Fruit fly (Drosophila melanogaster) whole organism, embryonic: ENCODE results near the gene Vha100-5.

Source experiments
- Asciz ChIP-seq: fragments of 200-800 bp; sonication (Bioruptor generic); optimal IDR thresholded peaks from 2 replicates; lab custom pipeline; 2017; ENCODE audit warnings: missing biosample characterization, mild to moderate bottlenecking, missing genetic modification characterization, missing genetic modification reagents
- B-H2 ChIP-seq: fragments of 200-800 bp; sonication (Bioruptor generic); optimal IDR thresholded peaks from 2 replicates; lab custom pipeline; 2018; ENCODE audit warnings: missing biosample characterization, mild to moderate bottlenecking, missing genetic modification characterization
- CG10543 ChIP-seq: fragments of 200-800 bp; sonication (Bioruptor generic); optimal IDR thresholded peaks from 3 replicates; lab custom pipeline; 2017; ENCODE audit warnings: missing biosample characterization, mild to moderate bottlenecking, missing genetic modification characterization, moderate library complexity
- CG11504 ChIP-seq: fragments of 200-800 bp; sonication (Bioruptor generic); optimal IDR thresholded peaks from 3 replicates; lab custom pipeline; 2019; ENCODE audit warnings: missing biosample characterization, mild to moderate bottlenecking, missing genetic modification characterization, moderate library complexity
- CG12219 ChIP-seq: fragments of 200-800 bp; sonication (Bioruptor generic); optimal IDR thresholded peaks from 3 replicates; lab custom pipeline; 2018; ENCODE audit warnings: missing biosample characterization, mild to moderate bottlenecking, missing genetic modification characterization
- CG12659 ChIP-seq: fragments of 200-800 bp; sonication (Bioruptor generic); optimal IDR thresholded peaks from 3 replicates; lab custom pipeline; 2017; ENCODE audit warnings: mild to moderate bottlenecking, missing biosample characterization, missing genetic modification reagents, missing genetic modification characterization
- CG13296 ChIP-seq: fragments of 200-800 bp; sonication (Bioruptor generic); optimal IDR thresholded peaks from 3 replicates; lab custom pipeline; 2018; ENCODE audit warnings: missing biosample characterization, mild to moderate bottlenecking, missing genetic modification characterization
- CG15514 ChIP-seq: fragments of 200-800 bp; sonication (Bioruptor generic); optimal IDR thresholded peaks from 3 replicates; lab custom pipeline; 2017; ENCODE audit warnings: missing biosample characterization, missing genetic modification characterization, mild to moderate bottlenecking, moderate library complexity, missing genetic modification reagents
- CG17612 ChIP-seq: fragments of 200-800 bp; sonication (Bioruptor generic); IDR thresholded peaks from 2 replicates; pipeline ENCODE4 v1.3.6; 2022; ENCODE audit warnings: missing biosample characterization, missing genetic modification characterization
- CG18619 ChIP-seq: fragments of 200-800 bp; sonication (Bioruptor generic); optimal IDR thresholded peaks from 3 replicates; lab custom pipeline; 2017; ENCODE audit warnings: missing biosample characterization, mild to moderate bottlenecking, missing genetic modification characterization
- CG2875 ChIP-seq: fragments of 200-800 bp; sonication (Bioruptor generic); optimal IDR thresholded peaks from 2 replicates; lab custom pipeline; 2017; ENCODE audit warnings: missing biosample characterization, mild to moderate bottlenecking, missing genetic modification characterization, missing genetic modification reagents
- CG32767 ChIP-seq: fragments of 200-800 bp; sonication (Bioruptor generic); IDR thresholded peaks from 2 replicates; pipeline ENCODE4 v1.3.6; 2022; ENCODE audit warnings: missing biosample characterization, missing genetic modification characterization
- CG32772 ChIP-seq: fragments of 200-800 bp; sonication (Bioruptor generic); IDR thresholded peaks from 2 replicates; pipeline ENCODE4 v1.3.6; 2022; ENCODE audit warnings: missing biosample characterization, missing genetic modification characterization
- CG34376 ChIP-seq: fragments of 200-800 bp; sonication (Bioruptor generic); optimal IDR thresholded peaks from 2 replicates; lab custom pipeline; 2018; ENCODE audit warnings: missing biosample characterization, mild to moderate bottlenecking, missing genetic modification characterization
- CG3726 ChIP-seq: fragments of 200-800 bp; sonication (Bioruptor generic); IDR thresholded peaks from 3 replicates; pipeline ENCODE4, ENCODE4 v1.3.6; 2022; ENCODE audit warnings: missing biosample characterization, missing genetic modification characterization
- CG6813 ChIP-seq: fragments of 200-800 bp; sonication (Bioruptor generic); optimal IDR thresholded peaks from 2 replicates; lab custom pipeline; 2017; ENCODE audit warnings: missing biosample characterization, missing genetic modification characterization, mild to moderate bottlenecking, moderate library complexity, missing genetic modification reagents
- CG8359 ChIP-seq: fragments of 200-800 bp; sonication (Bioruptor generic); optimal IDR thresholded peaks from 2 replicates; lab custom pipeline; 2017; ENCODE audit warnings: missing biosample characterization, mild to moderate bottlenecking, missing genetic modification characterization, borderline replicate concordance
- CG8924 ChIP-seq: fragments of 200-800 bp; optimal IDR thresholded peaks from 3 replicates; lab custom pipeline; 2019; ENCODE audit warnings: missing biosample characterization, mild to moderate bottlenecking, missing genetic modification characterization, moderate library complexity
- CG9817 ChIP-seq: fragments of 200-800 bp; sonication (Bioruptor generic); optimal IDR thresholded peaks from 2 replicates; lab custom pipeline; 2018; ENCODE audit warnings: missing biosample characterization, mild to moderate bottlenecking, missing genetic modification characterization, moderate library complexity
- Camta ChIP-seq: fragments of 200-800 bp; sonication (Bioruptor generic); optimal IDR thresholded peaks from 2 replicates; lab custom pipeline; 2016; ENCODE audit warnings: missing biosample characterization, missing genetic modification characterization
- CoRest ChIP-seq: fragments of 200-800 bp; sonication (Bioruptor generic); optimal IDR thresholded peaks from 3 replicates; lab custom pipeline; 2018; ENCODE audit warnings: missing biosample characterization, mild to moderate bottlenecking, missing genetic modification characterization, moderate library complexity
- Dip2 ChIP-seq: fragments of 200-800 bp; sonication (Bioruptor generic); IDR thresholded peaks from 2 replicates; pipeline ENCODE4 v1.3.6; 2022; ENCODE audit warnings: missing biosample characterization, missing genetic modification characterization
- Doc3 ChIP-seq: fragments of 200-800 bp; sonication (Bioruptor generic); IDR thresholded peaks from 3 replicates; pipeline ENCODE4 v1.3.6; 2022; ENCODE audit warnings: missing biosample characterization, missing genetic modification characterization; ENCODE audit not compliant: partially characterized antibody
- Dp ChIP-seq: fragments of 200-800 bp; sonication (Bioruptor generic); optimal IDR thresholded peaks from 2 replicates; lab custom pipeline; 2018; ENCODE audit warnings: missing biosample characterization, mild to moderate bottlenecking, missing genetic modification characterization, moderate library complexity
- ERR ChIP-seq: fragments of 200-800 bp; sonication (Bioruptor generic); optimal IDR thresholded peaks from 2 replicates; lab custom pipeline; 2016; ENCODE audit warnings: missing biosample characterization, missing genetic modification characterization
- GATAe ChIP-seq: fragments of 200-800 bp; sonication (Bioruptor generic); conservative IDR thresholded peaks from 2 replicates; pipeline ENCODE4 v1.3.6; 2022; ENCODE audit warnings: missing biosample characterization, missing genetic modification characterization
- HHEX ChIP-seq: fragments of 200-800 bp; sonication (Bioruptor generic); optimal IDR thresholded peaks from 3 replicates; lab custom pipeline; 2017; ENCODE audit warnings: missing biosample characterization, mild to moderate bottlenecking, missing genetic modification characterization, missing genetic modification reagents
- Hey ChIP-seq: fragments of 200-800 bp; sonication (Bioruptor generic); optimal IDR thresholded peaks from 3 replicates; lab custom pipeline; 2018; ENCODE audit warnings: missing biosample characterization, mild to moderate bottlenecking, missing genetic modification characterization
- Hmr ChIP-seq: fragments of 200-800 bp; sonication (Bioruptor generic); optimal IDR thresholded peaks from 3 replicates; lab custom pipeline; 2017; ENCODE audit warnings: mild to moderate bottlenecking, missing biosample characterization, missing genetic modification reagents, missing genetic modification characterization
- Trl ChIP-seq, 3 experiments: fragments of >200 bp in 2 of 3; fragments of 200-800 bp in 1 of 3; sonication (Bioruptor generic) in 1 of 3; optimal IDR thresholded peaks; 2 replicates in 1 of 3; 3 replicates in 2 of 3; lab custom pipeline; 2016 to 2017; ENCODE audit warnings: missing biosample characterization in 1 of 3, missing genetic modification characterization in 1 of 3
- aop ChIP-seq: fragments of 200-800 bp; sonication (Bioruptor generic); IDR thresholded peaks from 2 replicates; pipeline ENCODE4 v1.3.6; 2022; ENCODE audit warnings: missing biosample characterization, missing genetic modification characterization
- crol ChIP-seq: fragments of 200-800 bp; sonication (Bioruptor generic); IDR thresholded peaks from 2 replicates; pipeline ENCODE4 v1.3.6; 2022; ENCODE audit warnings: missing biosample characterization, missing genetic modification characterization
- cwo ChIP-seq: fragments of 200-800 bp; sonication (Bioruptor generic); optimal IDR thresholded peaks from 3 replicates; lab custom pipeline; 2017; ENCODE audit warnings: missing biosample characterization, missing genetic modification characterization, mild to moderate bottlenecking, moderate library complexity, missing genetic modification reagents
- danr ChIP-seq: fragments of 200-800 bp; sonication (Bioruptor generic); IDR thresholded peaks from 2 replicates; pipeline ENCODE4 v1.3.6; 2022; ENCODE audit warnings: missing biosample characterization, missing genetic modification characterization
- exex ChIP-seq: fragments of 200-800 bp; sonication (Bioruptor generic); optimal IDR thresholded peaks from 4 replicates; lab custom pipeline; 2018; ENCODE audit warnings: missing biosample characterization, mild to moderate bottlenecking, missing genetic modification characterization, moderate library complexity
- fu2 ChIP-seq: fragments of 200-800 bp; sonication (Bioruptor generic); optimal IDR thresholded peaks from 2 replicates; lab custom pipeline; 2016; ENCODE audit warnings: missing biosample characterization, missing genetic modification characterization
- ham ChIP-seq: fragments of 200-800 bp; sonication (Bioruptor generic); IDR thresholded peaks from 2 replicates; pipeline ENCODE4 v1.3.6; 2022; ENCODE audit warnings: missing biosample characterization, missing genetic modification characterization
- insv ChIP-seq, 2 experiments: fragments of 200-800 bp; sonication (Bioruptor generic); optimal IDR thresholded peaks; 3 replicates each; lab custom pipeline; 2016 to 2018; ENCODE audit warnings: missing biosample characterization in 2 of 2, missing genetic modification characterization in 2 of 2
- jigr1 ChIP-seq: fragments of 200-800 bp; sonication (Bioruptor generic); IDR thresholded peaks from 3 replicates; pipeline ENCODE4 v1.3.6; 2022; ENCODE audit warnings: missing biosample characterization, missing genetic modification characterization
- nau ChIP-seq: fragments of 200-800 bp; sonication (Bioruptor generic); optimal IDR thresholded peaks from 3 replicates; lab custom pipeline; 2017; ENCODE audit warnings: missing biosample characterization, mild to moderate bottlenecking, missing genetic modification characterization, missing genetic modification reagents
- org-1 ChIP-seq: fragments of 200-800 bp; sonication (Bioruptor generic); optimal IDR thresholded peaks from 2 replicates; lab custom pipeline; 2017; ENCODE audit warnings: missing biosample characterization, missing genetic modification characterization
- otp ChIP-seq: fragments of 200-800 bp; sonication (Bioruptor generic); IDR thresholded peaks from 3 replicates; pipeline ENCODE4, ENCODE4 v1.3.6; 2022; ENCODE audit warnings: missing biosample characterization, missing genetic modification characterization
- pan ChIP-seq, 4 experiments: fragments of >200 bp in 3 of 4; fragments of 200-800 bp in 1 of 4; sonication (Bioruptor generic) in 1 of 4; optimal IDR thresholded peaks in 3 of 4; IDR thresholded peaks in 1 of 4; 2 replicates each; pipeline versions ENCODE4 v1.3.6 to Lab custom; 2017 to 2022; ENCODE audit warnings: missing biosample characterization in 2 of 4, missing genetic modification characterization in 2 of 4, mixed read lengths in 1 of 4
- pnt ChIP-seq: fragments of 200-800 bp; sonication (Bioruptor generic); optimal IDR thresholded peaks from 3 replicates; lab custom pipeline; 2016; ENCODE audit warnings: missing biosample characterization, missing genetic modification characterization
- sd ChIP-seq: fragments of 200-800 bp; sonication (Bioruptor generic); optimal IDR thresholded peaks from 3 replicates; lab custom pipeline; 2018; ENCODE audit warnings: missing biosample characterization, mild to moderate bottlenecking, missing genetic modification characterization, moderate library complexity
- tap ChIP-seq: fragments of 200-800 bp; optimal IDR thresholded peaks from 3 replicates; lab custom pipeline; 2019; ENCODE audit warnings: missing biosample characterization, mild to moderate bottlenecking, missing genetic modification characterization, moderate library complexity
- tio ChIP-seq: fragments of 200-800 bp; sonication (Bioruptor generic); optimal IDR thresholded peaks from 2 replicates; lab custom pipeline; 2017; ENCODE audit warnings: missing biosample characterization, missing genetic modification characterization, inconsistent platforms
- trem ChIP-seq: fragments of 200-800 bp; optimal IDR thresholded peaks from 3 replicates; lab custom pipeline; 2019; ENCODE audit warnings: missing biosample characterization, mild to moderate bottlenecking, missing genetic modification characterization, moderate library complexity
- zfh2 ChIP-seq: fragments of 200-800 bp; sonication (Bioruptor generic); optimal IDR thresholded peaks from 2 replicates; lab custom pipeline; 2016; ENCODE audit warnings: missing biosample characterization, missing genetic modification characterization

Vha100-5 gene

DNA sequence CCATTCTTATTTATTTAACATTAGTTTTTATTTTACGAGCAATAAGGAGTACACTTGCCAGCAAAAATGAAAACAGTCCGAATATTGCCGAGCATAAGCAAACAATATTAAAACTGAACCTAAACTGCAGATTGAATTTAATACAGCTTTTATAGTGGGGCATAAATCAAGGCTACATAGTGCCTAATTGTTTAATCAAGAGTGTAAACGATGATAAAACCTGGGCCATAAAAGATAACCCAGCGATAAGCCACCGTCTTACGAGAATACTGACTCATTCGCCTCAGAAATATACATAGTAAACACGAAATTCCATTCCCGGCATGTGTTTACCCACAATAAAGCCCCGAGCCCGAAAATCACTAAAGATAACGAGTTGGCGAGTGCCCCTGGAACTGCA lies 2.8 kb upstream of the Vha100-5 start (continued):
- TF ChIP-seq CG9817 (tag; lab: Kevin White, UChicago) = peak; percentile 27
- no peak for TF ChIP-seq CG2875 (GFP tag; lab: Kevin White, UChicago)
- no peak for TF ChIP-seq pnt (GFP tag; lab: Kevin White, UChicago)
- TF ChIP-seq CG13296 (GFP tag; lab: Kevin White, UChicago) = peak; percentile 58
- peak; percentile 42 for TF ChIP-seq tap (tag; lab: Kevin White, UChicago)
- TF ChIP-seq danr (GFP tag; lab: Robert Waterston, UW) = no peak
- TF ChIP-seq Doc3 (GFP tag; lab: Robert Waterston, UW) = no peak
- TF ChIP-seq ERR (GFP tag; lab: Kevin White, UChicago) = no peak
- TF ChIP-seq trem (tag; lab: Kevin White, UChicago) = no peak
- no peak for TF ChIP-seq CG17612 (GFP tag; lab: Robert Waterston, UW)
- peak; percentile 51 for TF ChIP-seq B-H2
- TF ChIP-seq Dp (GFP tag; lab: Kevin White, UChicago) = no peak
- no peak for TF ChIP-seq Dip2 (GFP tag; lab: Robert Waterston, UW)
- peak; percentile 30 for TF ChIP-seq CG15514 (GFP tag; lab: Kevin White, UChicago)
- peak; percentile 38 for TF ChIP-seq CG8359 (GFP tag; lab: Kevin White, UChicago)
- no peak for TF ChIP-seq Camta (GFP tag; lab: Kevin White, UChicago)
- no peak for TF ChIP-seq aop
- TF ChIP-seq CG8924 (tag; lab: Kevin White, UChicago) = peak; percentile 12
- 0 out of 3 replicates have a peak, but pooled peaks have one; percentile 9 for TF ChIP-seq otp (GFP tag; lab: Robert Waterston, UW)
- TF ChIP-seq CG12219 = peak; percentile 16

DNA sequence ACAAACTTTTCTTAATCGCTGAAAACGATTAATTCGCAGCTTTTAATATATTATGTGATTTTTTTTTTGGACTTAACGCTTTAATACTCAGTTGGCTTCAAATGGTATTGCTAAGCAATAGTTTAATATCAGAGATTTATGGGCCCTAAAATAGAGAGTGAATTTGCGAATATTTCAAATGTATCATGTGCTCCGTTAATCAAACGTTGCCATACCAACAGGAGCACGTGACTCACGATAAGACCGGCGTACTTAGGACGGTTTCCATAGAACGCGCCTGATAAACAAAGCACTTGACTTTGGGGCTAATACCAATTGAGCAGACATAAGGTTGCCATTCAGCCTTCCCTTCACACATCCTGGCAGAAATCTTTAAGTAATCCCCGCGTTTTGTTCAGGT lies 1.1 kb upstream of the Vha100-5 start:
- TF ChIP-seq org-1 (GFP tag; lab: Kevin White, UChicago) (no peak), CG34376 (peak; percentile 17), exex (tag; lab: Kevin White, UChicago) (peak; percentile 67), nau (GFP tag; lab: Kevin White, UChicago) (no peak), fu2 (GFP tag; lab: Kevin White, UChicago) (no peak), ham (GFP tag; lab: Robert Waterston, UW) (no peak), GATAe (no peak), CG32772 (GFP tag; lab: Robert Waterston, UW) (no peak), CG6813 (GFP tag; lab: Kevin White, UChicago) (no peak), pan (optimal IDR thresholded peaks at IDR 0.05; lab: Kevin White, UChicago) (no peak), pan (GFP tag; optimal IDR thresholded peaks at IDR 0.05 in 1 of 2, IDR thresholded peaks at IDR 0.05 in 1 of 2) (no peak), CG10543 (GFP tag; lab: Kevin White, UChicago) (no peak), cwo (peak; percentile 81), Hmr (no peak), CoRest (no peak), CG32767 (GFP tag; lab: Robert Waterston, UW) (no peak), sd (tag; lab: Kevin White, UChicago) (peak; percentile 15), Asciz (no peak), zfh2 (GFP tag; lab: Kevin White, UChicago) (no peak)

- peak; percentile 54 for TF ChIP-seq CG10543 (GFP tag; lab: Kevin White, UChicago)
- peak; percentile 92 for TF ChIP-seq Hey
- no peak for TF ChIP-seq CG11504 (tag; lab: Kevin White, UChicago)
- no peak for TF ChIP-seq jigr1
- no peak for TF ChIP-seq Trl (optimal IDR thresholded peaks at IDR 0.05; lab: Kevin White, UChicago)
- no peak for TF ChIP-seq Trl (GFP tag; optimal IDR thresholded peaks at IDR 0.05; lab: Kevin White, UChicago)
- TF ChIP-seq CG3726 = no peak
- no peak for TF ChIP-seq tio (GFP tag; lab: Kevin White, UChicago)
- TF ChIP-seq CG12659 (GFP tag; lab: Kevin White, UChicago) = no peak
- TF ChIP-seq HHEX (GFP tag; lab: Kevin White, UChicago) = no peak
- no peak for TF ChIP-seq CG18619
- no peak for TF ChIP-seq Asciz
- no peak for TF ChIP-seq crol (GFP tag; lab: Robert Waterston, UW)
- TF ChIP-seq insv (GFP tag; optimal IDR thresholded peaks at IDR 0.05; lab: Kevin White, UChicago) = no peak
Observed at dm6 chr2L:11740595-11740994, 1.8 kb downstream of the Vha100-5 start.
